Fruit fly (Drosophila melanogaster): Measurements from ENCODE around the gene Karl.

The Karl gene

DNA sequence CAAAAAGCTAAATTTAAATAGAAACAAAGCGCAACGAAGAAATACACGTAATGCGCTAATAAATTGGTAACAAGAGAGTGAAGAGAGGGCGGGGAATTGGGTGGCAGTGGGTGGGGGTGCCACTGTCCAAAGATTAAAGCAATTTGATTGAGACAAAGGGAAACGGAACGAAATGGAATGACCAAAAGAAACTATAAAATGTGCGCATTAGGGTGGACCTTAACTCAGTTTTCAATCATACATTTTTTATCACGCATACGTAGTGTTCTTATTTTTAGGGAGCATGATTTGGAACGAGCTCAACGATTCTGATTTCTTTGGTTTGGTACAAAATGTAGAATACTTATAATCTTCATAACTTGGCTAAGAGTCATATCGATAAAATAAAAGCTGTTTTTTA lies 34.8 kb downstream of the Karl start:
- TF ChIP-seq rgr (GFP tag; optimal IDR thresholded peaks at IDR 0.05) (peak; percentile 5), foxo (GFP tag; optimal IDR thresholded peaks at IDR 0.05) (peak in 1 of 2 experiments; percentile 17), pan (optimal IDR thresholded peaks at IDR 0.05) (no peak), HLH106 (tag; optimal IDR thresholded peaks at IDR 0.05) (peak; percentile 19)

DNA sequence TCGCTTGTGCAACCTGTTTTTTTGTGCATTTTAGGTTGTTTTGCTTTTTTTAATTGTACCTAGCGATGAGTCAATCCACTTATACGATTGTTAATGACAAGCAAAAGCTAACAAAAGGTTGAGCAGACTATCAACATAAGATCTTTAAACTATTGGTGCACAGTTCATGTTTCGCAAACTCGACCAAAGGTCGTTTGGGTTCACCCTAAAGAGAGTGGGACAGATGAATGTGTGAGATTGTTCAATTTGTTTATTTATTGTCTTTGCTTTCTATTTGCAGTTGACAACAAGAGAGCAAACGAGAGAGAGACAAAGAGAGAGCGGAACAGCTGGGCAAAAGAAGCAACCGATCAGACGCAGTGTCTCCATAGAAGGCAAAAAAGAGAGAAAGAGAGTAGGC lies 35.8 kb downstream of the Karl start:
- TF ChIP-seq fru (GFP tag; optimal IDR thresholded peaks at IDR 0.05): no peak
- peak; percentile 65 for TF ChIP-seq Dif (GFP tag; optimal IDR thresholded peaks at IDR 0.05; ENCODE audit: partially characterized antibody)
- no peak for TF ChIP-seq jim (GFP tag; optimal IDR thresholded peaks at IDR 0.05)
- TF ChIP-seq Jra (GFP tag; optimal IDR thresholded peaks at IDR 0.05): no peak
- TF ChIP-seq Sp1 (GFP tag; optimal IDR thresholded peaks at IDR 0.05): peak; percentile 37
- no peak for TF ChIP-seq tai (GFP tag; optimal IDR thresholded peaks at IDR 0.05)
- peak; percentile 34 for TF ChIP-seq br (GFP tag; optimal IDR thresholded peaks at IDR 0.05)
- TF ChIP-seq GATAd (GFP tag; optimal IDR thresholded peaks at IDR 0.05): no peak
- TF ChIP-seq dmrt93B (GFP tag; optimal IDR thresholded peaks at IDR 0.05): no peak
- peak; percentile 12 for TF ChIP-seq HLH106 (tag; optimal IDR thresholded peaks at IDR 0.05)
- TF ChIP-seq foxo (GFP tag; optimal IDR thresholded peaks at IDR 0.05): no peak
- no peak for TF ChIP-seq CrebA (GFP tag; optimal IDR thresholded peaks at IDR 0.05; ENCODE audit: borderline replicate concordance)
- no peak for TF ChIP-seq Mio (GFP tag; optimal IDR thresholded peaks at IDR 0.05)
- no peak for TF ChIP-seq N (GFP tag; optimal IDR thresholded peaks at IDR 0.05)
- no peak for TF ChIP-seq usp (GFP tag; optimal IDR thresholded peaks at IDR 0.05)
- no peak for TF ChIP-seq sv (GFP tag; optimal IDR thresholded peaks at IDR 0.05)
- TF ChIP-seq h (GFP tag; optimal IDR thresholded peaks at IDR 0.05): peak; percentile 6
- TF ChIP-seq rgr (GFP tag; optimal IDR thresholded peaks at IDR 0.05): peak; percentile 7
- no peak for TF ChIP-seq psq (GFP tag; optimal IDR thresholded peaks at IDR 0.05)

DNA sequence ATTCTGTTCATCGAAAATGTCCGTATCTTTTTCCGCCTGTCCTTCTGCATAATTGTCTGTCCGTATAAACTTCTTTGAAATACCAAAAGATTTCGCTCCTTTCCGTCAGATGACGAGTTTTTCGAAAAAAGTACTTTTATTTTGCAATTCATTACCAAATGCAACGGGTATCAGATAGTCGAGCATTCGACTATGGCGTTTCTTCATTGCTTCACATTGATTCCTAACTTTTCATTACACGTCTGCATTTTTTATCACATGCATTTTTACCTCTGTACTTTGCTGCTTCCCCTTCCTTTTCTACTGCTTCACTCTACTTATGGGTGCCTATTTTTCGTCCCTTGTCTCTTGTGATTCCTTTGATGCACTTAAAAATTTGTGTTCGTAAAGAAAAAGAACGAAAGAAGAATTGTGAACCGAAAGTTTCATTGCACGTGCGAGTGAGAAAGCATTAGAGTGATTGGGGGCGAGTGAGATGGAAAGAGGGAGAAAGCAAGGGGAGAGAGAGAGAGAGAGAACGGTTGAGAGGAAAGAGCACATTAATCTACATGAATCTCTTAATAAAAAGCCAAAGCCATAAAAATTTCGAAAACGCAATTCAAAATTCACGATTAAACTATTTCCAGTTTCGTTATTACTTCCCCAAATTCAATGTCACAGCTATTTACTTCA lies 41.3 kb downstream of the Karl start:
- TF ChIP-seq Jra (GFP tag; optimal IDR thresholded peaks at IDR 0.05) (no peak), lola (GFP tag; optimal IDR thresholded peaks at IDR 0.05) (no peak), Dif (GFP tag; optimal IDR thresholded peaks at IDR 0.05; ENCODE audit: partially characterized antibody) (no peak)

DNA sequence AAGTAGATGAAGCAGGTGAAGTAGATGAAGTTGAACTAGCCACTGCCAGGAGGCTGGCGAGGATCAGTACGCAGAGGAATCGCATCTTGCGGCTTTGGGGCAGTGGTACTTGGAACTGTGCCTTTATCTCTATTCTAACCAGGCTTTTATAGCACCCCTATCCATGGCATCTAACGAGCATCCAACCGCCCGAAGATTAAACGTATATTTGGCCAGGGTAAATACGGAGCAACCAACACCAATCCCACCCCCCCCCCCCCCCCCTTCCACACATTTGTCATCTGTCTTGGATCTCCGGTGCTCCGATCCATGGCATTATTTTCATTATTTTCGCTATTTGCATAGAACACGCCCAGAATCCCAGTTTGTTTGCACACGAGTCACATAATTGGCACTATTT lies 50.7 kb downstream of the Karl start, which contains the start of gene CG15741:
TSS of gene CG15741 (minus strand) at position 101 of the 400 bp plus-strand sequence.
- no peak for TF ChIP-seq Sp1 (GFP tag; optimal IDR thresholded peaks at IDR 0.05)
- TF ChIP-seq dl (GFP tag; optimal IDR thresholded peaks at IDR 0.05; ENCODE audit: insufficient read depth in 1 of 2, partially characterized antibody in 2 of 2): no peak
- no peak for TF ChIP-seq brk (GFP tag; optimal IDR thresholded peaks at IDR 0.05)
- TF ChIP-seq GATAd (GFP tag; optimal IDR thresholded peaks at IDR 0.05): no peak
- TF ChIP-seq fru (GFP tag; optimal IDR thresholded peaks at IDR 0.05): no peak
- TF ChIP-seq CrebA (GFP tag; optimal IDR thresholded peaks at IDR 0.05; ENCODE audit: borderline replicate concordance): no peak
- no peak for TF ChIP-seq h (GFP tag; optimal IDR thresholded peaks at IDR 0.05)
- no peak for TF ChIP-seq rgr (GFP tag; optimal IDR thresholded peaks at IDR 0.05)
- no peak for TF ChIP-seq sage (GFP tag; optimal IDR thresholded peaks at IDR 0.05)
- TF ChIP-seq woc (GFP tag; optimal IDR thresholded peaks at IDR 0.05): no peak
- TF ChIP-seq dsf (GFP tag; optimal IDR thresholded peaks at IDR 0.05; ENCODE audit: borderline replicate concordance): no peak

DNA sequence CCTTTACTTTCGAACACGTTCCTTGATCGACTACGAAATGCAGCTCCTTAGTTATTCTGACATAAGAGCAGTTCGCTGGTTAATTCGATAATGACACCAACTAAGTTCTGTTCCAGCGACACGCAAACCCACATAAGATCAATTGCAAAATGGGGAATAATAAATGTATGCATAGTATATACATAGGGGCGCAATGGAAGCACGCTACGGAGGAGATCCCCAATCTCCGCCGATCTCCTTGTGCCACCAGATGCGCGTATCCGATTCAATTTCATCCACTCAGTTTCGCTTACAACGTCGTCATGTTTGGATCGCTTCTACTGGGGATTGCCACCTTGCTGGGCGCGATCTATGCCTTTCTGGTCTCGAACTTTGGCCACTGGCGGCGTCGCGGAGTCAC lies 52.1 kb downstream of the Karl start, which contains the start of gene Cyp28c1:
TSS of gene Cyp28c1 (plus strand) at position 301 of the 400 bp plus-strand sequence.
- no peak for TF ChIP-seq dl (GFP tag; optimal IDR thresholded peaks at IDR 0.05; ENCODE audit: insufficient read depth in 1 of 2, partially characterized antibody in 2 of 2)
- no peak for TF ChIP-seq rgr (GFP tag; optimal IDR thresholded peaks at IDR 0.05)
- TF ChIP-seq usp (GFP tag; optimal IDR thresholded peaks at IDR 0.05): no peak
- TF ChIP-seq Hr83 (GFP tag; optimal IDR thresholded peaks at IDR 0.05; ENCODE audit: poor library complexity, severe bottlenecking): no peak
- no peak for TF ChIP-seq HLH106 (tag; optimal IDR thresholded peaks at IDR 0.05)
- no peak for TF ChIP-seq sage (GFP tag; optimal IDR thresholded peaks at IDR 0.05)
- no peak for TF ChIP-seq Hr78 (GFP tag; optimal IDR thresholded peaks at IDR 0.05)
- TF ChIP-seq pan (optimal IDR thresholded peaks at IDR 0.05): no peak
- no peak for TF ChIP-seq Rel (GFP tag; optimal IDR thresholded peaks at IDR 0.05)
- no peak for TF ChIP-seq Rel (tag; optimal IDR thresholded peaks at IDR 0.05)
